Worm (Caenorhabditis elegans) whole organism, early embryonic: ENCODE results near the gene F46B3.23.
"Not testable (repeated sequence)": the region's sequence is repeated elsewhere in the genome, so short reads cannot be mapped to it uniquely, and the experiment has no call there.

Experiments
- B0310.2 ChIP-seq: sonication (generic microtip); optimal IDR thresholded peaks from 2 replicates; lab custom pipeline; 2016; ENCODE audit warnings: mild to moderate bottlenecking, missing genetic modification characterization, missing compliant biosample characterization
- F13C5.2 ChIP-seq: sonication (generic microtip); optimal IDR thresholded peaks from 2 replicates; lab custom pipeline; 2017; ENCODE audit warnings: mild to moderate bottlenecking, missing genetic modification characterization, inconsistent platforms, missing compliant biosample characterization
- aly-1 ChIP-seq: sonication (generic microtip); optimal IDR thresholded peaks from 2 replicates; lab custom pipeline; 2016; ENCODE audit warnings: missing genetic modification characterization, missing compliant biosample characterization
- ama-1 ChIP-seq: fragments of 150-350 bp; optimal IDR thresholded peaks from 2 replicates; lab custom pipeline; 2014
- ceh-13 ChIP-seq: fragments of 200-800 bp; sonication (Bioruptor generic); optimal IDR thresholded peaks from 2 replicates; lab custom pipeline; 2018; ENCODE audit warnings: mild to moderate bottlenecking, missing genetic modification characterization, missing compliant biosample characterization
- ceh-36 ChIP-seq: sonication (generic microtip); optimal IDR thresholded peaks from 2 replicates; lab custom pipeline; 2016; ENCODE audit warnings: missing genetic modification characterization, inconsistent platforms, missing compliant biosample characterization
- ets-7 ChIP-seq: sonication (generic microtip); optimal IDR thresholded peaks from 2 replicates; lab custom pipeline; 2016; ENCODE audit warnings: missing genotype, missing genetic modification characterization, missing compliant biosample characterization
- flt-1 ChIP-seq: fragments of 200-800 bp; sonication (Bioruptor generic); IDR thresholded peaks from 2 replicates; pipeline ENCODE4 v1.3.6; 2022; ENCODE audit warnings: missing genetic modification characterization, missing compliant biosample characterization
- hmbx-1 ChIP-seq: sonication (generic microtip); optimal IDR thresholded peaks from 2 replicates; lab custom pipeline; 2016; ENCODE audit warnings: mild to moderate bottlenecking, missing genetic modification characterization, missing compliant biosample characterization
- hmg-4 ChIP-seq: fragments of 200-800 bp; sonication (Bioruptor generic); optimal IDR thresholded peaks from 2 replicates; lab custom pipeline; 2018; ENCODE audit warnings: mild to moderate bottlenecking, missing genetic modification characterization, missing compliant biosample characterization
- hnd-1 ChIP-seq: sonication (generic microtip); optimal IDR thresholded peaks from 2 replicates; lab custom pipeline; 2016; ENCODE audit warnings: missing genetic modification characterization, missing compliant biosample characterization
- pes-1 ChIP-seq: fragments of 200-800 bp; sonication (Bioruptor generic); IDR thresholded peaks from 2 replicates; pipeline ENCODE4 v1.3.6; 2022; ENCODE audit warnings: missing genetic modification reagents, missing genetic modification characterization, missing compliant biosample characterization
- scrt-1 ChIP-seq: fragments of 200-800 bp; sonication (Bioruptor generic); IDR thresholded peaks from 2 replicates; pipeline ENCODE4 v1.3.6; 2022; ENCODE audit warnings: missing genetic modification characterization, missing compliant biosample characterization
- sea-1 ChIP-seq: fragments of 200-800 bp; sonication (Bioruptor generic); conservative IDR thresholded peaks from 2 replicates; pipeline ENCODE4 v1.3.6; 2022; ENCODE audit warnings: missing genetic modification characterization, missing compliant biosample characterization
- tbx-11 ChIP-seq: fragments of 200-800 bp; sonication (Bioruptor generic); IDR thresholded peaks from 2 replicates; pipeline ENCODE4 v1.3.6; 2022; ENCODE audit warnings: missing genetic modification characterization, missing compliant biosample characterization
- tbx-37 ChIP-seq: fragments of 200-800 bp; sonication (Bioruptor generic); conservative IDR thresholded peaks from 2 replicates; pipeline ENCODE4 v1.3.6; 2022; ENCODE audit warnings: missing genetic modification reagents, missing genetic modification characterization, missing compliant biosample characterization
- tra-4 ChIP-seq: sonication (generic microtip); optimal IDR thresholded peaks from 2 replicates; lab custom pipeline; 2017; ENCODE audit warnings: missing genetic modification characterization, missing compliant biosample characterization

F46B3.23 gene

ce11 chrV:20574314-20574713 lies 32.2 kb downstream of the F46B3.23 start, which contains the start of gene clec-263:
Gene clec-263 (plus strand): TSS chrV:20574614.
- TF ChIP-seq hnd-1 (tag; lab: Kevin White, UChicago) (no peak), hmbx-1 (tag; lab: Kevin White, UChicago) (no peak), tbx-11 (GFP tag; lab: Robert Waterston, UW) (no peak), ceh-36 (no peak), aly-1 (tag; lab: Kevin White, UChicago) (no peak), sea-1 (GFP tag; lab: Robert Waterston, UW) (no peak), ets-7 (tag; lab: Kevin White, UChicago) (no peak), ama-1 (no peak), F13C5.2 (no peak), B0310.2 (tag; lab: Kevin White, UChicago) (no peak), ceh-13 (GFP tag; lab: Kevin White, UChicago) (no peak), tra-4 (tag; lab: Kevin White, UChicago) (no peak), scrt-1 (GFP tag; lab: Robert Waterston, UW) (no peak), flt-1 (GFP tag; lab: Robert Waterston, UW) (no peak), pes-1 (GFP tag; lab: Robert Waterston, UW) (no peak), hmg-4 (no peak)

- TF ChIP-seq F13C5.2 (no peak), tbx-37 (GFP tag; lab: Robert Waterston, UW) (no peak)
Observed at ce11 chrV:20573392-20573791, 33.1 kb downstream of the F46B3.23 start, which contains the start of gene F26F2.5. Gene F26F2.5 (plus strand): TSS chrV:20573692.

- not testable (repeated sequence) for TF ChIP-seq ets-7 (tag; lab: Kevin White, UChicago); hmg-4; hmbx-1 (tag; lab: Kevin White, UChicago)
Observed at ce11 chrV:20568995-20569394, 37.5 kb downstream of the F46B3.23 start, which contains the start of gene F26F2.4. Gene F26F2.4 (plus strand): TSS chrV:20569295.

ce11 chrV:20566454-20566853 lies 40.1 kb downstream of the F46B3.23 start, which contains the start of gene F26F2.3:
Gene F26F2.3 (minus strand): TSS chrV:20566554.
- TF ChIP-seq ama-1 (no peak), pes-1 (GFP tag; lab: Robert Waterston, UW) (no peak), flt-1 (GFP tag; lab: Robert Waterston, UW) (no peak), ceh-36 (no peak), scrt-1 (GFP tag; lab: Robert Waterston, UW) (no peak), F13C5.2 (no peak), ceh-13 (GFP tag; lab: Kevin White, UChicago) (no peak), tra-4 (tag; lab: Kevin White, UChicago) (no peak), sea-1 (GFP tag; lab: Robert Waterston, UW) (no peak), tbx-37 (GFP tag; lab: Robert Waterston, UW) (no peak)

ce11 chrV:20564054-20564453 lies 42.5 kb downstream of the F46B3.23 start, which contains the start of gene F26F2.13:
Gene F26F2.13 (plus strand): TSS chrV:20564354.
- not testable (repeated sequence) for TF ChIP-seq ceh-13 (GFP tag; lab: Kevin White, UChicago); F13C5.2; hmbx-1 (tag; lab: Kevin White, UChicago)

- no peak for TF ChIP-seq tbx-11 (GFP tag; lab: Robert Waterston, UW)
- TF ChIP-seq ets-7 (tag; lab: Kevin White, UChicago), result no peak
- no peak for TF ChIP-seq F13C5.2
- no peak for TF ChIP-seq ceh-13 (GFP tag; lab: Kevin White, UChicago)
- TF ChIP-seq tbx-37 (GFP tag; lab: Robert Waterston, UW), result no peak
- no peak for TF ChIP-seq sea-1 (GFP tag; lab: Robert Waterston, UW)
Observed at ce11 chrV:20561795-20562194, 44.7 kb downstream of the F46B3.23 start, which contains the start of gene F26F2.1. Gene F26F2.1 (minus strand): TSS chrV:20561895.

- no peak for TF ChIP-seq aly-1 (tag; lab: Kevin White, UChicago)
- TF ChIP-seq tbx-11 (GFP tag; lab: Robert Waterston, UW), result no peak
- no peak for TF ChIP-seq F13C5.2
- TF ChIP-seq scrt-1 (GFP tag; lab: Robert Waterston, UW), result no peak
- no peak for TF ChIP-seq hnd-1 (tag; lab: Kevin White, UChicago)
- TF ChIP-seq hmbx-1 (tag; lab: Kevin White, UChicago), result no peak
- no peak for TF ChIP-seq tbx-37 (GFP tag; lab: Robert Waterston, UW)
Observed at ce11 chrV:20558270-20558669, 48.2 kb downstream of the F46B3.23 start, which contains the start of gene abf-4. Gene abf-4 (minus strand): TSS chrV:20558370.
